Worm (Caenorhabditis elegans) whole organism, early embryonic: ENCODE results near the gene srg-50.

Source experiments
- B0310.2 ChIP-seq: sonication (generic microtip); optimal IDR thresholded peaks from 2 replicates; lab custom pipeline; 2016; ENCODE audit warnings: mild to moderate bottlenecking, missing genetic modification characterization, missing compliant biosample characterization
- F13C5.2 ChIP-seq: sonication (generic microtip); optimal IDR thresholded peaks from 2 replicates; lab custom pipeline; 2017; ENCODE audit warnings: mild to moderate bottlenecking, missing genetic modification characterization, inconsistent platforms, missing compliant biosample characterization
- aly-1 ChIP-seq: sonication (generic microtip); optimal IDR thresholded peaks from 2 replicates; lab custom pipeline; 2016; ENCODE audit warnings: missing genetic modification characterization, missing compliant biosample characterization
- ama-1 ChIP-seq: fragments of 150-350 bp; optimal IDR thresholded peaks from 2 replicates; lab custom pipeline; 2014
- ceh-13 ChIP-seq: fragments of 200-800 bp; sonication (Bioruptor generic); optimal IDR thresholded peaks from 2 replicates; lab custom pipeline; 2018; ENCODE audit warnings: mild to moderate bottlenecking, missing genetic modification characterization, missing compliant biosample characterization
- ceh-36 ChIP-seq: sonication (generic microtip); optimal IDR thresholded peaks from 2 replicates; lab custom pipeline; 2016; ENCODE audit warnings: missing genetic modification characterization, inconsistent platforms, missing compliant biosample characterization
- ets-7 ChIP-seq: sonication (generic microtip); optimal IDR thresholded peaks from 2 replicates; lab custom pipeline; 2016; ENCODE audit warnings: missing genotype, missing genetic modification characterization, missing compliant biosample characterization
- flt-1 ChIP-seq: fragments of 200-800 bp; sonication (Bioruptor generic); IDR thresholded peaks from 2 replicates; pipeline ENCODE4 v1.3.6; 2022; ENCODE audit warnings: missing genetic modification characterization, missing compliant biosample characterization
- hmbx-1 ChIP-seq: sonication (generic microtip); optimal IDR thresholded peaks from 2 replicates; lab custom pipeline; 2016; ENCODE audit warnings: mild to moderate bottlenecking, missing genetic modification characterization, missing compliant biosample characterization
- hmg-4 ChIP-seq: fragments of 200-800 bp; sonication (Bioruptor generic); optimal IDR thresholded peaks from 2 replicates; lab custom pipeline; 2018; ENCODE audit warnings: mild to moderate bottlenecking, missing genetic modification characterization, missing compliant biosample characterization
- hnd-1 ChIP-seq: sonication (generic microtip); optimal IDR thresholded peaks from 2 replicates; lab custom pipeline; 2016; ENCODE audit warnings: missing genetic modification characterization, missing compliant biosample characterization
- pes-1 ChIP-seq: fragments of 200-800 bp; sonication (Bioruptor generic); IDR thresholded peaks from 2 replicates; pipeline ENCODE4 v1.3.6; 2022; ENCODE audit warnings: missing genetic modification reagents, missing genetic modification characterization, missing compliant biosample characterization
- scrt-1 ChIP-seq: fragments of 200-800 bp; sonication (Bioruptor generic); IDR thresholded peaks from 2 replicates; pipeline ENCODE4 v1.3.6; 2022; ENCODE audit warnings: missing genetic modification characterization, missing compliant biosample characterization
- sea-1 ChIP-seq: fragments of 200-800 bp; sonication (Bioruptor generic); conservative IDR thresholded peaks from 2 replicates; pipeline ENCODE4 v1.3.6; 2022; ENCODE audit warnings: missing genetic modification characterization, missing compliant biosample characterization
- tbx-11 ChIP-seq: fragments of 200-800 bp; sonication (Bioruptor generic); IDR thresholded peaks from 2 replicates; pipeline ENCODE4 v1.3.6; 2022; ENCODE audit warnings: missing genetic modification characterization, missing compliant biosample characterization
- tbx-37 ChIP-seq: fragments of 200-800 bp; sonication (Bioruptor generic); conservative IDR thresholded peaks from 2 replicates; pipeline ENCODE4 v1.3.6; 2022; ENCODE audit warnings: missing genetic modification reagents, missing genetic modification characterization, missing compliant biosample characterization
- tra-4 ChIP-seq: sonication (generic microtip); optimal IDR thresholded peaks from 2 replicates; lab custom pipeline; 2017; ENCODE audit warnings: missing genetic modification characterization, missing compliant biosample characterization

Gene srg-50

DNA sequence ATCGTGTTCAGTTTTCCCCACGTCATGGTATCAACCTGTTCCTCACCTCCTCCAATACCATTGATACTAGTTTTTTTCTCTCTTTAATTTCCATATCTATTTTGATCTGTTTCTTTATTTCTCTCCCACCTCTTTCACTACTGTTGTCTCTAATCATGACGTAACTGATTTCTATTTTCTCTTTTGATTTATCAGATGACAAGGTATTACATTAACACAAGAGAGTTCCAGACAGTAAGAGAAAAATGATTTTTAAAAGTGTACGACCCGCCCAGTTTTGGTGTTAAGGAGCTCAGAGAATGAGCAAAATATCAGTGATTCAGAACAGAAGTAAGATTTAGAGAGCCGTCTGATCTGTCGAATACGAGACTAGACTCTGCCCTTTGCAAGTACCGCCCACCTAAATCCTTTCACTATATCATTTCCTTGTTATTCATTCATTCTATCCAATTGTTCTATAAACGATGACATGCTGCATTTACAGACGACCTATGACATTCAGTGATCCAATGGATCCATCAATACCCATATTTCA lies 25.2 kb downstream of the srg-50 start, which contains the start of gene nhr-105:
TSS of gene nhr-105 (plus strand) at position 485 of the 535 bp plus-strand sequence.
- TF ChIP-seq ama-1 (lab: Kevin White, UChicago) (no peak), tbx-11 (no peak), ets-7 (tag; lab: Kevin White, UChicago) (no peak), flt-1 (GFP tag; lab: Robert Waterston, UW) (no peak)

DNA sequence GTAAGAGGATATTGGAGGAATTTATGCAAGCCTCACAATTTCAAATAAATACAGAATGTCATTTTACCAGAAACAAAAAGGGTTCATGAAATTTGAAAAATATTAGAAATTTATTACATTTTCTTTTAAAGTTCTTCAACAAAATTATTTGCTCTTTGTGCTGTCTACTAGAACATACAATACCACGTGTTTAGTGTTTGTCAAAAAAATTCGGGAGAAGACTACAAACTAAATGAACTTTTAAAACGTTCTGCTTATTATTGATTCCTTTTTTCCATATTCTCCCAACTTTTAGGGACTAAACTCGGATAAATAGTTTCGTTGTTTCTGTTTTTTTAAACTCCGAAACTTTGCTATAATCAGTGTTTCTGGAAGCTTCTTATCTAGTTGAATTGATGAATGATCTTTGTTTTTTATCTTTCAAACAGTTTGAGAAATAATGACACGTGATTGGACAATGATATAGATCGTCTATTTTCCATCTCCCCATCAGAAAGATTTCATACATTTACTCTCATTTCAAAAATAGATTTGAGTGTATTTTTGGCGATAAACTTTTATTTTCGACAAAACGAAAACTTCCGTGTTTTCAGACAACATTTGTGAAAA lies 26.2 kb downstream of the srg-50 start:
- TF ChIP-seq tra-4 (tag; lab: Kevin White, UChicago) (no peak), ets-7 (tag; lab: Kevin White, UChicago) (no peak), tbx-37 (no peak), tbx-11 (no peak), ceh-13 (GFP tag; lab: Kevin White, UChicago) (no peak), aly-1 (tag; lab: Kevin White, UChicago) (no peak), flt-1 (GFP tag; lab: Robert Waterston, UW) (no peak), B0310.2 (tag; lab: Kevin White, UChicago) (no peak), hmg-4 (no peak), pes-1 (no peak), sea-1 (GFP tag; lab: Robert Waterston, UW) (no peak), hmbx-1 (no peak), ama-1 (lab: Kevin White, UChicago) (no peak), hnd-1 (tag; lab: Kevin White, UChicago) (no peak), scrt-1 (GFP tag; lab: Robert Waterston, UW) (no peak), F13C5.2 (tag; lab: Kevin White, UChicago) (no peak), ceh-36 (tag; lab: Kevin White, UChicago) (no peak)

DNA sequence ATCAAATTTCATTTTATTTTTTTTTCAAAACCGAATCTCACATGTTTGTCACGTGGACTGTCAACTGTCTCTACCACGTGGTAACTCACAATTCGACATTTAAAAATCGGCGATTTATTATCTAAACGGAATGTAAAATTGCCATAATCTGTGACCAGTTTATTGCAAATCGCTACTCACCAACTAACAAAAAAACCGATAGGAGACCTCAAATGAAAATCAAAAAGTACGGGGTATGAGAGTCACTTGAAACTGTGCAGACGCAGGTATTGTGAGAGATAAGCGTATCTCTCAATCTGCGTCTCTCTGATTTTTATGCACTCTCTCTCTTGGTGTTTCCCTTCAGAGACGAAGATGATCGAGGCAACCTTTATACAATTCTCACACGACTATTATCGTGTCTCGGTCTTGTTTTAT lies 27.2 kb downstream of the srg-50 start:
- TF ChIP-seq hmg-4, result no peak
- no peak for TF ChIP-seq ama-1 (lab: Kevin White, UChicago)
- no peak for TF ChIP-seq hnd-1 (tag; lab: Kevin White, UChicago)
- TF ChIP-seq F13C5.2 (tag; lab: Kevin White, UChicago), result no peak
- TF ChIP-seq scrt-1 (GFP tag; lab: Robert Waterston, UW), result no peak
- no peak for TF ChIP-seq hmbx-1
- no peak for TF ChIP-seq B0310.2 (tag; lab: Kevin White, UChicago)
- TF ChIP-seq tbx-37, result no peak

DNA sequence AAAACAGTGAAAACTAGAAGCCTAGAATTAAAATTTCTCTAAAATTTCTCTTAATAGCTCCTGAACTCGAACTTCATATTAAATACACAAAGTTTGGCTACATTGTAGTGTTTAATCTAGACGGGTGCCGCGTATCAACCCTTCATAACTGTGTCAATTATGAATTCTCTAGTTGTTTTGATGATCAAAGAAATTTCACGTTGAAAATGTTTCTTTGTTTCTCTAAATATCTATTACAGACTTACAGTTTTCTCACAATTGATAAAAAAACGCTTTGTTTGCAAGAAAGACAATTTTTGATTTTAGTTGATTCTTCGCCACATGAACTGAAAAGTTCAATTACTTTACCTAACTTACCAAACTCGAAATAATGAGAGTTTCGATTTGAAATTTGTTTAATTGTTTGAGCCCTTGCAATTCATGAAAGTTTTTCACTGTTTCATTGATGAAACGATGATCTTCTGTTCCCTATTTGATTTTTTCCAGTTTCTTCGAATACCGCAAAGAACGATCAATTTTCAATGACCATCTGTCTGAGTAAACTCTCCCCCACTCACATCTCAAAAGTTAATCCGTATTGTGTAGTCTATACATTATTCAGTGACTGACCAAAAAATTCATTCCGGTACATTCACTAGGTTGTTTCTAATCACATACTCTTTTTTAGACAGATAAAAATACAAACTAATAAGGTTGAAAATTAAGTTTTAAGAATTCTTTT lies 28.2 kb downstream of the srg-50 start:
- no peak for TF ChIP-seq tbx-37
- no peak for TF ChIP-seq scrt-1 (GFP tag; lab: Robert Waterston, UW)
- TF ChIP-seq ets-7 (tag; lab: Kevin White, UChicago), result no peak

DNA sequence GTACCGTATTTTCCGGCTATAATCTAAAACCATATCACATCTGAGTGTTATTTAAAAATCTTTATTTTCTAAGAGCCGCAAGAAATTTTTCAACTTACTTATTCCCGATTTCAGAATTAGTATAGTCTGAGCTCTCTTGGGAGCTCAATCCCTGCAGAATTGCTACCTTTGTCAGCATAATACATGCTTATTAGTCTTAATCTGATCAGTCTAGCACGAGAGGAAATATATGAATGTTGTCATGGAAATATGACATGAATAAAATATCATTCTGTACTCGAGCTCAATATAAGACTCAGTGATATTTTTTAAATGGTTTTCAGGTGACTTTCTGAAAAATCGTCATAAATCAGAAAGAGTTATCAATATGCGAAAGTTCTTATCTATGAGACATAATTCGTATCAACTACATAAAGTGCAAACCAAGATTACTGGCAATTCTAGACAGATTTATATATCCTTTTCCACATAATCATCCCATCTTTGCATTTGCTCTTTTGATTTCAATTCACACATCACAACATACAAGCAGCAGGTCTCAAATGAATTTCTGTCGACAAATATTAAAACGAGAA lies 29.5 kb downstream of the srg-50 start:
- TF ChIP-seq ceh-36 (tag; lab: Kevin White, UChicago) (no peak), sea-1 (GFP tag; lab: Robert Waterston, UW) (no peak), pes-1 (no peak), hnd-1 (tag; lab: Kevin White, UChicago) (no peak), hmbx-1 (no peak), tra-4 (tag; lab: Kevin White, UChicago) (no peak), F13C5.2 (tag; lab: Kevin White, UChicago) (no peak), flt-1 (GFP tag; lab: Robert Waterston, UW) (no peak), B0310.2 (tag; lab: Kevin White, UChicago) (no peak), aly-1 (tag; lab: Kevin White, UChicago) (no peak), tbx-11 (no peak), hmg-4 (no peak), ama-1 (lab: Kevin White, UChicago) (no peak), tbx-37 (no peak), ets-7 (tag; lab: Kevin White, UChicago) (no peak)

DNA sequence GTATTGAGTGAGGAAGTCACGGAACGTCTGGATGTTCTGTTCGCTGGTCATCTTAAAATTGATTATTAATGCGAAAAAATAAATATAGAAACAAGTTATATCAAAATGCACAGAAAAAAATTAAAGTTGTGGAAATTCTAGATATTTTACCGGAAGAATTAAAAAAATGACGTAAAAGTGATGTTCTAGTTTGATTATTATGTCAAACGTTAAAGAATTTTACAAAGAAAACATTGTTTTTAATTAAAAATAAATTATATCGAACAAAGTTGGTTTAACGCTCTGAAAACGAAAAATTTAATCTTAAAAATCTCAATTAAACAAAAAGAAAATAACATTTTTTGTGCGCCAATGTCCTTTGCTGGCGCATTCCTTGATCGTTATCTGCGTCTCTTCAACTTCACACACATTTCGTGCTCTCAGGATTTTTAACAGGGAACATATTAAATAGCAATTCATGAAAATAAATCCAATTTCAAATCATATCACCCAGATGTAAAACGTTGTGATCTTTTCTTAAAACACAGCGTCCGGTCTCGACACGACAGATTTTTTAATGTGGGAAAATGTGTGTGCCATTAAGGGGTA lies 30.3 kb downstream of the srg-50 start, which contains the start of gene tin-9.1:
TSS of gene tin-9.1 (minus strand) at position 51 of the 588 bp plus-strand sequence.
- TF ChIP-seq aly-1 (tag; lab: Kevin White, UChicago) (no peak), scrt-1 (GFP tag; lab: Robert Waterston, UW) (no peak), tra-4 (tag; lab: Kevin White, UChicago) (no peak)

DNA sequence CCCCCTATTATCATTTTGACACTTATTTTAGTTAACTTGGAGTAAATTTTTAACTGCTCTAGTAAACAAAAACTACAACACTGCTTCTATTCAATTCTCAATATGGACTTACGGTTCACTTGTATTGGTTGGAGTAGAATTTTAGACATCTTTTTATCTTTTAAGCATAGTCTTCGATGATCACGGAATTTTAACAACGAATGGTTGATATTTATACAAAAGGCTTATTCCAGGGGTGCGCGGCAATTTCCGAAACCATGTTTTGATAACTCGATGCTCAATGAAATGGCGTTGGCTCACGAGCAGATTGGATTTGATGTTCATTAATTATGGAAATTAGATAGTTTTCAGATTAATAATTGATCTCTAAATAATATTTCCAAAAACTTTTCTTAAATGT lies 31.5 kb downstream of the srg-50 start:
- TF ChIP-seq hnd-1 (tag; lab: Kevin White, UChicago), result no peak
- no peak for TF ChIP-seq ceh-13 (GFP tag; lab: Kevin White, UChicago)
- no peak for TF ChIP-seq tra-4 (tag; lab: Kevin White, UChicago)
- TF ChIP-seq hmbx-1, result no peak
- TF ChIP-seq ets-7 (tag; lab: Kevin White, UChicago), result no peak
- TF ChIP-seq B0310.2 (tag; lab: Kevin White, UChicago), result no peak
- no peak for TF ChIP-seq aly-1 (tag; lab: Kevin White, UChicago)
- no peak for TF ChIP-seq hmg-4
- no peak for TF ChIP-seq tbx-11
- no peak for TF ChIP-seq pes-1
- no peak for TF ChIP-seq scrt-1 (GFP tag; lab: Robert Waterston, UW)
